Fruit fly (Drosophila melanogaster): Measurements from ENCODE around the gene ppk21.
A peak's percentile ranks its signal among the peaks of the same experiment; 100 is the strongest.

The ppk21 gene

dm6 chr3R:29681241-29681640 is 16.7 kb downstream of the ppk21 start (continued):
- TF ChIP-seq exex (tag; optimal IDR thresholded peaks at IDR 0.05) = peak; percentile 78
- TF ChIP-seq Dfd (GFP tag; optimal IDR thresholded peaks at IDR 0.05) = no peak
- no peak for TF ChIP-seq CG13123 (GFP tag; optimal IDR thresholded peaks at IDR 0.05)
- TF ChIP-seq CG17568 (GFP tag; optimal IDR thresholded peaks at IDR 0.05) = no peak
- no peak for TF ChIP-seq CG2116 (GFP tag; optimal IDR thresholded peaks at IDR 0.05)
- no peak for TF ChIP-seq CG6175 (GFP tag; IDR thresholded peaks at IDR 0.05)
- no peak for TF ChIP-seq CG18599 (GFP tag; optimal IDR thresholded peaks at IDR 0.05)
- no peak for TF ChIP-seq pita (GFP tag; optimal IDR thresholded peaks at IDR 0.05)

- TF ChIP-seq CG9797 (GFP tag; optimal IDR thresholded peaks at IDR 0.05) = no peak
- no peak for TF ChIP-seq CG10274 (GFP tag; optimal IDR thresholded peaks at IDR 0.05)
- TF ChIP-seq dan (GFP tag; IDR thresholded peaks at IDR 0.05) = no peak
- no peak for TF ChIP-seq CG15073 (GFP tag; optimal IDR thresholded peaks at IDR 0.05)
- TF ChIP-seq CG4730 (GFP tag; IDR thresholded peaks at IDR 0.05) = no peak
- no peak for TF ChIP-seq dysf (GFP tag; IDR thresholded peaks at IDR 0.05)
- no peak for TF ChIP-seq Eip74EF (GFP tag; optimal IDR thresholded peaks at IDR 0.05)
- no peak for TF ChIP-seq tin (GFP tag; optimal IDR thresholded peaks at IDR 0.05)
- no peak for TF ChIP-seq Oaz (GFP tag; IDR thresholded peaks at IDR 0.05)
- no peak for TF ChIP-seq CG11723 (GFP tag; optimal IDR thresholded peaks at IDR 0.05)
- no peak for TF ChIP-seq CG14860 (GFP tag; IDR thresholded peaks at IDR 0.05; ENCODE audit: partially characterized antibody)
- no peak for TF ChIP-seq corto (GFP tag; optimal IDR thresholded peaks at IDR 0.05)
- no peak for TF ChIP-seq tna (GFP tag; IDR thresholded peaks at IDR 0.05; ENCODE audit: partially characterized antibody)
- TF ChIP-seq CG32532 (GFP tag; IDR thresholded peaks at IDR 0.05) = peak; percentile 22; the same call in 1 of the 2 replicates
- TF ChIP-seq ap (GFP tag; IDR thresholded peaks at IDR 0.05) = no peak
- no peak for TF ChIP-seq ci (GFP tag; IDR thresholded peaks at IDR 0.05)
- TF ChIP-seq gcm2 (GFP tag; optimal IDR thresholded peaks at IDR 0.05) = no peak
- no peak for TF ChIP-seq Ravus (GFP tag; IDR thresholded peaks at IDR 0.05)
- TF ChIP-seq CG32767 (GFP tag; IDR thresholded peaks at IDR 0.05) = no peak; the same call in 1 of the 2 replicates
- no peak for TF ChIP-seq wek (GFP tag; optimal IDR thresholded peaks at IDR 0.05)
- no peak for TF ChIP-seq Mad (GFP tag; optimal IDR thresholded peaks at IDR 0.05)
- TF ChIP-seq CG3995 (GFP tag; optimal IDR thresholded peaks at IDR 0.05) = no peak
- no peak for TF ChIP-seq CG7556 (GFP tag; optimal IDR thresholded peaks at IDR 0.05)
- TF ChIP-seq HmgZ (tag; optimal IDR thresholded peaks at IDR 0.05) = no peak
- no peak for TF ChIP-seq CHES-1-like (GFP tag; optimal IDR thresholded peaks at IDR 0.05)
- TF ChIP-seq hbn (GFP tag; IDR thresholded peaks at IDR 0.05; ENCODE audit: partially characterized antibody) = no peak
- TF ChIP-seq Dp (GFP tag; optimal IDR thresholded peaks at IDR 0.05) = no peak
- TF ChIP-seq yki (optimal IDR thresholded peaks at IDR 0.05) = peak; percentile 65
- no peak for TF ChIP-seq Xbp1 (GFP tag; optimal IDR thresholded peaks at IDR 0.05)
- TF ChIP-seq Hmx (GFP tag; optimal IDR thresholded peaks at IDR 0.05) = no peak
- no peak for TF ChIP-seq CG10431 (GFP tag; optimal IDR thresholded peaks at IDR 0.05)
- TF ChIP-seq tx (GFP tag; optimal IDR thresholded peaks at IDR 0.05) = no peak
- no peak for TF ChIP-seq Kr (GFP tag; optimal IDR thresholded peaks at IDR 0.05)
- TF ChIP-seq CG11398 (GFP tag; optimal IDR thresholded peaks at IDR 0.05) = no peak
- TF ChIP-seq otp (GFP tag; IDR thresholded peaks at IDR 0.05) = no peak
- no peak for TF ChIP-seq lilli (GFP tag; optimal IDR thresholded peaks at IDR 0.05)
- no peak for TF ChIP-seq caup (GFP tag; optimal IDR thresholded peaks at IDR 0.05; ENCODE audit: severe bottlenecking)
- no peak for TF ChIP-seq jumu (GFP tag; optimal IDR thresholded peaks at IDR 0.05)
- peak in 1 of 2 experiments; percentile 80 for TF ChIP-seq Pdp1 (GFP tag; optimal IDR thresholded peaks at IDR 0.05)
- TF ChIP-seq CG1647 (GFP tag; optimal IDR thresholded peaks at IDR 0.05) = no peak
- no peak for TF ChIP-seq gfzf (GFP tag; optimal IDR thresholded peaks at IDR 0.05)
- no peak for TF ChIP-seq da (GFP tag; optimal IDR thresholded peaks at IDR 0.05)
- no peak for TF ChIP-seq ash1 (GFP tag; optimal IDR thresholded peaks at IDR 0.05)
Observed at dm6 chr3R:29682152-29682600, 17.6 kb downstream of the ppk21 start, which contains the start of the genes CG7582 and Gycalpha99B. TSS of gene CG7582 (minus strand) at chr3R:29682278. TSS of gene Gycalpha99B (plus strand) at chr3R:29682503.

All from whole organism, embryonic.